Fruit fly (Drosophila melanogaster) whole organism, embryonic: ENCODE results near the gene Pvf2.

Experiments used
- Bgb ChIP-seq: fragments of 200-800 bp; sonication (Bioruptor generic); IDR thresholded peaks from 2 replicates; pipeline ENCODE4 v1.3.6; 2022; ENCODE audit warnings: missing biosample characterization, missing genetic modification characterization; ENCODE audit not compliant: partially characterized antibody
- Bteb2 ChIP-seq: fragments of 200-800 bp; sonication (Bioruptor generic); optimal IDR thresholded peaks from 2 replicates; lab custom pipeline; 2016; ENCODE audit warnings: missing biosample characterization, missing genetic modification characterization
- CG11504 ChIP-seq: fragments of 200-800 bp; sonication (Bioruptor generic); optimal IDR thresholded peaks from 3 replicates; lab custom pipeline; 2019; ENCODE audit warnings: missing biosample characterization, mild to moderate bottlenecking, missing genetic modification characterization, moderate library complexity
- CG11696 ChIP-seq: fragments of 200-800 bp; sonication (Bioruptor generic); IDR thresholded peaks from 2 replicates; pipeline ENCODE4 v1.3.6; 2022; ENCODE audit warnings: missing biosample characterization, missing genetic modification characterization
- CG12659 ChIP-seq: fragments of 200-800 bp; sonication (Bioruptor generic); optimal IDR thresholded peaks from 3 replicates; lab custom pipeline; 2017; ENCODE audit warnings: mild to moderate bottlenecking, missing biosample characterization, missing genetic modification reagents, missing genetic modification characterization
- CG13894 ChIP-seq: fragments of 200-800 bp; sonication (Bioruptor generic); optimal IDR thresholded peaks from 3 replicates; lab custom pipeline; 2018; ENCODE audit warnings: missing biosample characterization, mild to moderate bottlenecking, missing genetic modification characterization, moderate library complexity
- CG1529 ChIP-seq: fragments of 200-800 bp; sonication (Bioruptor generic); optimal IDR thresholded peaks from 3 replicates; lab custom pipeline; 2018; ENCODE audit warnings: missing biosample characterization, missing genetic modification characterization
- CG1602 ChIP-seq: fragments of 200-800 bp; sonication (Bioruptor generic); optimal IDR thresholded peaks from 3 replicates; lab custom pipeline; 2016; ENCODE audit warnings: missing biosample characterization, missing genetic modification characterization
- CG17568 ChIP-seq: fragments of 200-800 bp; sonication (Bioruptor generic); optimal IDR thresholded peaks from 2 replicates; lab custom pipeline; 2018; ENCODE audit warnings: missing biosample characterization, mild to moderate bottlenecking, missing genetic modification characterization, moderate library complexity
- CG18476 ChIP-seq: fragments of 200-800 bp; sonication (Bioruptor generic); optimal IDR thresholded peaks from 2 replicates; lab custom pipeline; 2016; ENCODE audit warnings: missing biosample characterization, mild to moderate bottlenecking, missing genetic modification characterization
- CG2202 ChIP-seq: fragments of 200-800 bp; sonication (Bioruptor generic); optimal IDR thresholded peaks from 2 replicates; lab custom pipeline; 2018; ENCODE audit warnings: missing biosample characterization, mild to moderate bottlenecking, missing genetic modification characterization
- CG2875 ChIP-seq: fragments of 200-800 bp; sonication (Bioruptor generic); optimal IDR thresholded peaks from 2 replicates; lab custom pipeline; 2017; ENCODE audit warnings: missing biosample characterization, mild to moderate bottlenecking, missing genetic modification characterization, missing genetic modification reagents
- CG4617 ChIP-seq: fragments of 200-800 bp; sonication (Bioruptor generic); optimal IDR thresholded peaks from 3 replicates; lab custom pipeline; 2016; ENCODE audit warnings: missing biosample characterization, missing genetic modification characterization, borderline replicate concordance
- CG4707 ChIP-seq: fragments of 200-800 bp; sonication (Bioruptor generic); optimal IDR thresholded peaks from 2 replicates; lab custom pipeline; 2018; ENCODE audit warnings: missing biosample characterization, mild to moderate bottlenecking, missing genetic modification characterization, moderate library complexity
- CG4730 ChIP-seq: fragments of 200-800 bp; sonication (Bioruptor generic); IDR thresholded peaks from 2 replicates; pipeline ENCODE4 v1.3.6; 2022; ENCODE audit warnings: missing biosample characterization, missing genetic modification characterization
- CG8290 ChIP-seq, 3 experiments: fragments of 200-800 bp; sonication (Bioruptor generic); optimal IDR thresholded peaks; 2 replicates each; lab custom pipeline; 2016 to 2019; ENCODE audit warnings: missing biosample characterization in 3 of 3, missing genetic modification characterization in 3 of 3, mild to moderate bottlenecking in 2 of 3, moderate library complexity in 1 of 3
- CG9437 ChIP-seq: fragments of 200-800 bp; sonication (Bioruptor generic); optimal IDR thresholded peaks from 2 replicates; lab custom pipeline; 2018; ENCODE audit warnings: missing biosample characterization, mild to moderate bottlenecking, missing genetic modification characterization
- CTCF ChIP-seq: fragments of 200-800 bp; sonication (Bioruptor generic); optimal IDR thresholded peaks from 2 replicates; lab custom pipeline; 2017; ENCODE audit warnings: missing biosample characterization, mild to moderate bottlenecking, missing genetic modification characterization, moderate library complexity
- CoRest ChIP-seq: fragments of 200-800 bp; sonication (Bioruptor generic); optimal IDR thresholded peaks from 3 replicates; lab custom pipeline; 2018; ENCODE audit warnings: missing biosample characterization, mild to moderate bottlenecking, missing genetic modification characterization, moderate library complexity
- Dad ChIP-seq: fragments of 200-800 bp; sonication (Bioruptor generic); optimal IDR thresholded peaks from 3 replicates; lab custom pipeline; 2016; ENCODE audit warnings: missing biosample characterization, missing genetic modification characterization
- Hr51 ChIP-seq, 2 experiments: fragments of 200-800 bp; sonication (Bioruptor generic); optimal IDR thresholded peaks; 2 replicates in 1 of 2; 3 replicates in 1 of 2; lab custom pipeline; 2016 to 2018; ENCODE audit warnings: missing biosample characterization in 2 of 2, missing genetic modification characterization in 2 of 2, mild to moderate bottlenecking in 1 of 2, moderate library complexity in 1 of 2
- Mad ChIP-seq: fragments of 200-800 bp; sonication (Bioruptor generic); optimal IDR thresholded peaks from 2 replicates; lab custom pipeline; 2016; ENCODE audit warnings: missing biosample characterization, missing genetic modification characterization
- Myb ChIP-seq: fragments of 200-800 bp; sonication (Bioruptor generic); optimal IDR thresholded peaks from 2 replicates; lab custom pipeline; 2016; ENCODE audit warnings: missing biosample characterization, missing genetic modification characterization
- Nf-YB ChIP-seq: fragments of 200-800 bp; sonication (Bioruptor generic); optimal IDR thresholded peaks from 3 replicates; lab custom pipeline; 2019; ENCODE audit warnings: missing biosample characterization, mild to moderate bottlenecking, missing genetic modification characterization, moderate library complexity
- Optix ChIP-seq: fragments of 200-800 bp; sonication (Bioruptor generic); IDR thresholded peaks from 3 replicates; pipeline ENCODE4 v1.3.6; 2022; ENCODE audit warnings: missing biosample characterization, missing genetic modification characterization
- Sin3A ChIP-seq: fragments of >200 bp; optimal IDR thresholded peaks from 2 replicates; lab custom pipeline; 2018
- Taf1 ChIP-seq: fragments of 200-800 bp; sonication (Bioruptor generic); IDR thresholded peaks from 2 replicates; pipeline ENCODE4 v1.3.6; 2022; ENCODE audit warnings: missing biosample characterization, missing genetic modification characterization
- Vsx1 ChIP-seq: fragments of 200-800 bp; sonication (Bioruptor generic); optimal IDR thresholded peaks from 2 replicates; lab custom pipeline; 2017; ENCODE audit warnings: missing biosample characterization, mild to moderate bottlenecking, missing genetic modification characterization, missing genetic modification reagents
- YL-1 ChIP-seq: fragments of 200-800 bp; sonication (Bioruptor generic); optimal IDR thresholded peaks from 3 replicates; lab custom pipeline; 2017; ENCODE audit warnings: missing biosample characterization, mild to moderate bottlenecking, missing genetic modification characterization
- bigmax ChIP-seq: fragments of 200-800 bp; sonication (Bioruptor generic); optimal IDR thresholded peaks from 2 replicates; lab custom pipeline; 2018; ENCODE audit warnings: missing biosample characterization, mild to moderate bottlenecking, missing genetic modification characterization
- chm ChIP-seq: fragments of 200-800 bp; sonication (Bioruptor generic); IDR thresholded peaks from 2 replicates; pipeline ENCODE4 v1.3.6; 2022; ENCODE audit warnings: missing biosample characterization, missing genetic modification characterization
- crol ChIP-seq: fragments of 200-800 bp; sonication (Bioruptor generic); IDR thresholded peaks from 2 replicates; pipeline ENCODE4 v1.3.6; 2022; ENCODE audit warnings: missing biosample characterization, missing genetic modification characterization
- dmrt11E ChIP-seq: fragments of 200-800 bp; sonication (Bioruptor generic); optimal IDR thresholded peaks from 3 replicates; lab custom pipeline; 2018; ENCODE audit warnings: missing biosample characterization, mild to moderate bottlenecking, missing genetic modification characterization, moderate library complexity
- ems ChIP-seq: fragments of 200-800 bp; sonication (Bioruptor generic); optimal IDR thresholded peaks from 3 replicates; lab custom pipeline; 2016; ENCODE audit warnings: missing biosample characterization, missing genetic modification characterization
- fd64A ChIP-seq: fragments of 200-800 bp; sonication (Bioruptor generic); optimal IDR thresholded peaks from 3 replicates; lab custom pipeline; 2018; ENCODE audit warnings: missing biosample characterization, mild to moderate bottlenecking, missing genetic modification characterization
- fd96Cb ChIP-seq: fragments of 200-800 bp; sonication (Bioruptor generic); optimal IDR thresholded peaks from 2 replicates; lab custom pipeline; 2018; ENCODE audit warnings: missing biosample characterization, mild to moderate bottlenecking, missing genetic modification characterization, moderate library complexity
- grau ChIP-seq: fragments of 200-800 bp; optimal IDR thresholded peaks from 3 replicates; lab custom pipeline; 2019; ENCODE audit warnings: missing biosample characterization, mild to moderate bottlenecking, missing genetic modification characterization, moderate library complexity
- h ChIP-seq: fragments of >200 bp; optimal IDR thresholded peaks from 2 replicates; lab custom pipeline; 2017
- hbn ChIP-seq: fragments of 200-800 bp; sonication (Bioruptor generic); IDR thresholded peaks from 2 replicates; pipeline ENCODE4 v1.3.6; 2022; ENCODE audit warnings: missing biosample characterization, missing genetic modification characterization; ENCODE audit not compliant: partially characterized antibody
- kah ChIP-seq: fragments of 200-800 bp; sonication (Bioruptor generic); optimal IDR thresholded peaks from 2 replicates; lab custom pipeline; 2018; ENCODE audit warnings: missing biosample characterization, mild to moderate bottlenecking, missing genetic modification characterization
- lilli ChIP-seq: fragments of 200-800 bp; sonication (Bioruptor generic); optimal IDR thresholded peaks from 3 replicates; lab custom pipeline; 2016; ENCODE audit warnings: missing biosample characterization, missing genetic modification characterization
- lola ChIP-seq, 3 experiments: fragments of >200 bp in 2 of 3; fragments of 200-800 bp in 1 of 3; sonication (Bioruptor generic) in 1 of 3; optimal IDR thresholded peaks; 2 replicates each; lab custom pipeline; 2017 to 2019; ENCODE audit warnings: missing biosample characterization in 3 of 3, missing genetic modification characterization in 3 of 3, mild to moderate bottlenecking in 1 of 3, moderate library complexity in 1 of 3
- nau ChIP-seq: fragments of 200-800 bp; sonication (Bioruptor generic); optimal IDR thresholded peaks from 3 replicates; lab custom pipeline; 2017; ENCODE audit warnings: missing biosample characterization, mild to moderate bottlenecking, missing genetic modification characterization, missing genetic modification reagents
- sens ChIP-seq: fragments of 200-800 bp; sonication (Bioruptor generic); peaks from one replicate; lab custom pipeline; 2016; ENCODE audit warnings: missing biosample characterization, missing genetic modification characterization
- sima ChIP-seq: fragments of 200-800 bp; sonication (Bioruptor generic); optimal IDR thresholded peaks from 2 replicates; lab custom pipeline; 2016; ENCODE audit warnings: missing biosample characterization, missing genetic modification characterization
- ssp ChIP-seq: fragments of 200-800 bp; sonication (Bioruptor generic); IDR thresholded peaks from 2 replicates; pipeline ENCODE4 v1.3.6; 2022; ENCODE audit warnings: missing biosample characterization, missing genetic modification characterization
- tgo ChIP-seq: fragments of 200-800 bp; sonication (Bioruptor generic); IDR thresholded peaks from 3 replicates; pipeline ENCODE4 v1.3.6; 2022; ENCODE audit warnings: missing biosample characterization, missing genetic modification characterization
- tio ChIP-seq: fragments of 200-800 bp; sonication (Bioruptor generic); optimal IDR thresholded peaks from 2 replicates; lab custom pipeline; 2017; ENCODE audit warnings: missing biosample characterization, missing genetic modification characterization, inconsistent platforms
- trem ChIP-seq: fragments of 200-800 bp; optimal IDR thresholded peaks from 3 replicates; lab custom pipeline; 2019; ENCODE audit warnings: missing biosample characterization, mild to moderate bottlenecking, missing genetic modification characterization, moderate library complexity
- ttk ChIP-seq: fragments of 200-800 bp; sonication (Bioruptor generic); IDR thresholded peaks from 2 replicates; pipeline ENCODE4 v2.1.2; 2022; ENCODE audit warnings: missing biosample characterization, missing genetic modification characterization
- vfl ChIP-seq: fragments of 200-800 bp; sonication (Bioruptor generic); optimal IDR thresholded peaks from 2 replicates; lab custom pipeline; 2016; ENCODE audit warnings: missing biosample characterization, missing genetic modification characterization
- vvl ChIP-seq: fragments of 200-800 bp; sonication (Bioruptor generic); IDR thresholded peaks from 2 replicates; pipeline ENCODE4 v1.3.6; 2022; ENCODE audit warnings: missing biosample characterization, missing genetic modification characterization

Gene Pvf2

DNA sequence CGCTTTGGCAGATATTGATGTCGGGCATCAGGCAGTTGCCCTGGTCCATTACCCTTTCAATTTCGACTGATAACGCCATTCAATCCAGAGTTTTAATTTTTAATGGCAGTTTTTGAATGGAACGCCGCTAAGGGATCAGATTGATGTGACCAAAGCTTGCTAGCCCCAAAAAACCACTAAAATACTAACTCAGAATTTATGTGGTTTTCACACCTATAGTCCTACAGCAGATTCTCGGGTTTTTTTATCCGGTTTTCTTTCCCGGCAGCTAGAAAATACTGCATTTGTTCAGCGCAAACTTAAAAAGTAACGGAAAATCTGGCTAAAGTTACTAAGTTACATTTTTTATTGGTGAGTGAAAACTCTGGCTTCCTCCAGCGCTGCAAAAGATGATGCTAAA lies 18.7 kb downstream of the Pvf2 start, which contains the start of gene Nuf2 (continued):
- TF ChIP-seq CG4617, result peak; percentile 43
- TF ChIP-seq hbn (GFP tag; lab: Robert Waterston, UW), result no peak
- TF ChIP-seq CTCF, result no peak
- TF ChIP-seq Optix (GFP tag; lab: Robert Waterston, UW), result no peak
- TF ChIP-seq h (lab: Kevin White, UChicago), result no peak
- no peak for TF ChIP-seq CG17568 (GFP tag; lab: Kevin White, UChicago)
- no peak for TF ChIP-seq tgo (GFP tag; lab: Robert Waterston, UW)
- TF ChIP-seq CG4707 (GFP tag; lab: Kevin White, UChicago), result no peak
- TF ChIP-seq CG2875 (GFP tag; lab: Kevin White, UChicago), result no peak
- no peak for TF ChIP-seq CG1529 (GFP tag; lab: Kevin White, UChicago)
- TF ChIP-seq Vsx1 (GFP tag; lab: Kevin White, UChicago), result no peak
- TF ChIP-seq CG12659, result peak; percentile 41
- TF ChIP-seq Mad (GFP tag; lab: Kevin White, UChicago), result no peak
- TF ChIP-seq CG4730 (GFP tag; lab: Robert Waterston, UW), result no peak
- TF ChIP-seq CG13894, result no peak
- peak; percentile 17 for TF ChIP-seq YL-1 (GFP tag; lab: Kevin White, UChicago)
- no peak for TF ChIP-seq lilli (GFP tag; lab: Kevin White, UChicago)
- TF ChIP-seq grau (tag; lab: Kevin White, UChicago), result no peak
- TF ChIP-seq ssp (GFP tag; lab: Robert Waterston, UW), result peak; percentile 98
- peak; percentile 58 for TF ChIP-seq CG11504 (tag; lab: Kevin White, UChicago)
- TF ChIP-seq ttk (GFP tag; lab: Robert Waterston, UW), result no peak
- no peak for TF ChIP-seq CG2202
- TF ChIP-seq tio (GFP tag; lab: Kevin White, UChicago), result no peak
- TF ChIP-seq CG9437, result no peak
- TF ChIP-seq crol (GFP tag; lab: Robert Waterston, UW), result no peak
- peak; percentile 61 for TF ChIP-seq Sin3A (lab: Kevin White, UChicago)
- no peak for TF ChIP-seq fd96Cb (tag; lab: Kevin White, UChicago)
- TF ChIP-seq CoRest (tag; lab: Kevin White, UChicago), result peak; percentile 64
- TF ChIP-seq fd64A (GFP tag; lab: Kevin White, UChicago), result no peak
- TF ChIP-seq kah, result no peak
- no peak for TF ChIP-seq CG11696 (GFP tag; lab: Robert Waterston, UW)
- TF ChIP-seq nau (GFP tag; lab: Kevin White, UChicago), result no peak
- TF ChIP-seq bigmax, result peak; percentile 26
- TF ChIP-seq Taf1 (GFP tag; lab: Robert Waterston, UW), result no peak
- no peak for TF ChIP-seq Bteb2
- no peak for TF ChIP-seq CG1602 (GFP tag; lab: Kevin White, UChicago)
- TF ChIP-seq vvl (GFP tag; lab: Robert Waterston, UW), result no peak
- no peak for TF ChIP-seq chm (GFP tag; lab: Robert Waterston, UW)
- TF ChIP-seq lola (GFP tag; optimal IDR thresholded peaks at IDR 0.05; lab: Kevin White, UChicago), result peak in 2 of 3 experiments; percentile 3 to 74
- TF ChIP-seq Nf-YB (GFP tag; lab: Kevin White, UChicago), result no peak
- TF ChIP-seq CG18476 (GFP tag; lab: Kevin White, UChicago), result no peak
- no peak for TF ChIP-seq Dad
- no peak for TF ChIP-seq Hr51 (GFP tag; optimal IDR thresholded peaks at IDR 0.05; lab: Kevin White, UChicago)
- TF ChIP-seq dmrt11E (tag; lab: Kevin White, UChicago), result no peak
- TF ChIP-seq sens (GFP tag; lab: Kevin White, UChicago), result peak; percentile 47
- no peak for TF ChIP-seq vfl (GFP tag; lab: Kevin White, UChicago)
- TF ChIP-seq CG8290 (GFP tag; optimal IDR thresholded peaks at IDR 0.05; lab: Kevin White, UChicago), result peak; percentile 5
- no peak for TF ChIP-seq CG8290 (tag; optimal IDR thresholded peaks at IDR 0.05; lab: Kevin White, UChicago)
- TF ChIP-seq Bgb (GFP tag; lab: Robert Waterston, UW), result no peak
- peak; percentile 98 for TF ChIP-seq Myb (GFP tag; lab: Kevin White, UChicago)
- TF ChIP-seq ems (GFP tag; lab: Kevin White, UChicago), result no peak
- peak; percentile 12 for TF ChIP-seq trem (tag; lab: Kevin White, UChicago)
- no peak for TF ChIP-seq sima
